Worm (Caenorhabditis elegans): ENCODE data around the gene R13H7.2.

DNA sequence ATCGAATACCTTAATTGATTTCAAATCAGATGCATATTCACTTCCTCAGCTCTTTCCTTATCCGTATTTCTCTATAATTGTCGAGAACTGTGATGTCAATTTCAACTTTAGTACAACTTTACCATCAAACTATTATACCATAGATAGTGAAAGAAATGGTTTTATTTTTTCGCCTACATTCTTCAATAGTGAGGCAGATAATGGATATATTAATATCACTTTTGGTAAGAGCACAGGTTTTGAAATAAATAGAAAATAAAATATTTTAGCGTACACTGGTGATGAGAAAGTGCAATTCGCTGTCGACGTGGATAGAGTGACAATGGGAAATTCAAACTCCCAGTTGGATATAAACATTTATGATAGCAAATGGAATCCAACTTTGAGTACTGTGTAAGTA, 27.0 kb downstream of the R13H7.2 start:
- TF ChIP-seq snpc-4 (tag; optimal IDR thresholded peaks at IDR 0.05): no peak
- TF ChIP-seq blmp-1 (tag; optimal IDR thresholded peaks at IDR 0.05): no peak
- TF ChIP-seq unc-130 (tag; optimal IDR thresholded peaks at IDR 0.05): no peak
- no peak for TF ChIP-seq rnt-1 (tag; optimal IDR thresholded peaks at IDR 0.05)
- no peak for TF ChIP-seq ama-1 (optimal IDR thresholded peaks at IDR 0.05)
- TF ChIP-seq zip-4 (GFP tag; optimal IDR thresholded peaks at IDR 0.05): no peak

Data from whole organism, L1 larva.